Worm (Caenorhabditis elegans) whole organism, L2 larva: ENCODE data around the gene sma-2.
A peak's percentile ranks its signal among the peaks of the same experiment; 100 is the strongest.

Experiments
- C34F6.9 ChIP-seq: fragments of 150-350 bp; optimal IDR thresholded peaks from 2 replicates; lab custom pipeline; 2014; ENCODE audit warnings: missing biosample characterization, missing genetic modification characterization
- F13H6.1 ChIP-seq: sonication (generic microtip); optimal IDR thresholded peaks from 2 replicates; lab custom pipeline; 2016; ENCODE audit warnings: missing genetic modification characterization, missing compliant biosample characterization
- Y55F3AM.14 ChIP-seq: fragments of 200-800 bp; sonication (Bioruptor generic); optimal IDR thresholded peaks from 2 replicates; lab custom pipeline; 2018; ENCODE audit warnings: mild to moderate bottlenecking, missing genetic modification characterization, missing compliant biosample characterization
- ZK546.5 ChIP-seq: sonication (generic microtip); optimal IDR thresholded peaks from 2 replicates; lab custom pipeline; 2017; ENCODE audit warnings: missing biosample characterization, missing genetic modification characterization
- aly-2 ChIP-seq: fragments of 150-350 bp; optimal IDR thresholded peaks from 2 replicates; lab custom pipeline; 2014; ENCODE audit warnings: missing biosample characterization, missing genetic modification characterization
- ama-1 ChIP-seq: fragments of 150-350 bp; optimal IDR thresholded peaks from 2 replicates; lab custom pipeline; 2018; ENCODE audit warnings: inconsistent platforms
- blmp-1 ChIP-seq: sonication (generic microtip); optimal IDR thresholded peaks from 2 replicates; lab custom pipeline; 2017; ENCODE audit warnings: missing genetic modification characterization, mild to moderate bottlenecking, missing compliant biosample characterization, antibody characterized with exemption, moderate library complexity; ENCODE audit not compliant: insufficient read depth
- crh-2 ChIP-seq: sonication (generic microtip); optimal IDR thresholded peaks from 2 replicates; lab custom pipeline; 2017; ENCODE audit warnings: missing biosample characterization, missing genetic modification characterization
- dmd-4 ChIP-seq: sonication (generic microtip); optimal IDR thresholded peaks from 2 replicates; lab custom pipeline; 2017; ENCODE audit warnings: missing biosample characterization, missing genetic modification characterization
- fos-1 ChIP-seq: fragments of 150-350 bp; optimal IDR thresholded peaks from 2 replicates; lab custom pipeline; 2014; ENCODE audit warnings: missing biosample characterization, missing genetic modification characterization
- gmeb-1 ChIP-seq: fragments of 150-350 bp; optimal IDR thresholded peaks from 2 replicates; lab custom pipeline; 2014; ENCODE audit warnings: missing biosample characterization, missing genetic modification characterization
- lin-39 ChIP-seq: fragments of 150-350 bp; optimal IDR thresholded peaks from 2 replicates; lab custom pipeline; 2014; ENCODE audit warnings: missing biosample characterization, missing genetic modification reagents, missing genetic modification characterization
- lsy-2 ChIP-seq, 2 experiments: fragments of 150-350 bp in 1 of 2; sonication (generic microtip) in 1 of 2; optimal IDR thresholded peaks; 2 replicates each; lab custom pipeline; 2014 to 2017; ENCODE audit warnings: missing biosample characterization in 2 of 2, missing genetic modification characterization in 2 of 2
- mbf-1 ChIP-seq: sonication (generic microtip); optimal IDR thresholded peaks from 2 replicates; lab custom pipeline; 2017; ENCODE audit warnings: missing biosample characterization, missing genetic modification characterization
- mdl-1 ChIP-seq, 2 experiments: fragments of 150-350 bp in 1 of 2; sonication (generic microtip) in 1 of 2; optimal IDR thresholded peaks; 2 replicates each; lab custom pipeline; 2017; ENCODE audit warnings: missing biosample characterization in 2 of 2, missing genetic modification characterization in 2 of 2
- nhr-10 ChIP-seq: sonication (generic microtip); optimal IDR thresholded peaks from 2 replicates; lab custom pipeline; 2017; ENCODE audit warnings: missing biosample characterization, missing genetic modification characterization
- nhr-129 ChIP-seq: fragments of 150-350 bp; optimal IDR thresholded peaks from 2 replicates; lab custom pipeline; 2014; ENCODE audit warnings: missing biosample characterization, missing genetic modification characterization
- nhr-21 ChIP-seq: fragments of 150-350 bp; optimal IDR thresholded peaks from 2 replicates; lab custom pipeline; 2014; ENCODE audit warnings: missing biosample characterization, missing genetic modification characterization
- nhr-23 ChIP-seq: fragments of 150-350 bp; optimal IDR thresholded peaks from 2 replicates; lab custom pipeline; 2014; ENCODE audit warnings: missing biosample characterization, missing genetic modification reagents, missing genetic modification characterization
- nhr-25 ChIP-seq: fragments of 150-350 bp; sonication (generic microtip); optimal IDR thresholded peaks from 3 replicates; lab custom pipeline; 2014; ENCODE audit warnings: missing biosample characterization, missing genetic modification characterization
- nhr-6 ChIP-seq: fragments of 150-350 bp; optimal IDR thresholded peaks from 2 replicates; lab custom pipeline; 2014; ENCODE audit warnings: missing biosample characterization, missing genetic modification characterization
- peb-1 ChIP-seq: fragments of 150-350 bp; optimal IDR thresholded peaks from 2 replicates; lab custom pipeline; 2014; ENCODE audit warnings: missing biosample characterization, missing genetic modification characterization
- sem-4 ChIP-seq: fragments of 150-350 bp; optimal IDR thresholded peaks from 2 replicates; lab custom pipeline; 2014; ENCODE audit warnings: missing biosample characterization, missing genetic modification reagents, missing genetic modification characterization
- skn-1 ChIP-seq: sonication (generic microtip); optimal IDR thresholded peaks from 2 replicates; lab custom pipeline; 2017; ENCODE audit warnings: missing biosample characterization, missing genetic modification characterization
- sma-3 ChIP-seq: sonication (generic microtip); optimal IDR thresholded peaks from 2 replicates; lab custom pipeline; 2016; ENCODE audit warnings: missing genetic modification reagents, missing genetic modification characterization, missing compliant biosample characterization
- sma-9 ChIP-seq, 2 experiments: fragments of 150-350 bp in 1 of 2; sonication (generic microtip) in 1 of 2; optimal IDR thresholded peaks; 2 replicates each; lab custom pipeline; 2014 to 2016; ENCODE audit warnings: missing genetic modification characterization in 2 of 2, mild to moderate bottlenecking in 1 of 2, missing biosample characterization in 1 of 2, missing compliant biosample characterization in 1 of 2, missing genetic modification reagents in 1 of 2, moderate library complexity in 1 of 2
- snpc-4 ChIP-seq: fragments of 150-350 bp; optimal IDR thresholded peaks from 2 replicates; lab custom pipeline; 2014; ENCODE audit warnings: missing biosample characterization, missing genetic modification characterization
- unc-55 ChIP-seq: fragments of 150-350 bp; sonication (generic microtip); optimal IDR thresholded peaks from 3 replicates; lab custom pipeline; 2014; ENCODE audit warnings: missing biosample characterization, missing genetic modification reagents, missing genetic modification characterization
- unc-62 ChIP-seq: fragments of 150-350 bp; optimal IDR thresholded peaks from 2 replicates; lab custom pipeline; 2014; ENCODE audit warnings: missing biosample characterization, missing genetic modification reagents, missing genetic modification characterization
- zag-1 ChIP-seq: fragments of 150-350 bp; optimal IDR thresholded peaks from 2 replicates; lab custom pipeline; 2014; ENCODE audit warnings: missing biosample characterization, missing genetic modification characterization
- ztf-11 ChIP-seq: sonication (generic microtip); optimal IDR thresholded peaks from 2 replicates; lab custom pipeline; 2017; ENCODE audit warnings: missing biosample characterization, missing genetic modification characterization
- ztf-4 ChIP-seq: fragments of 150-350 bp; optimal IDR thresholded peaks from 2 replicates; lab custom pipeline; 2014; ENCODE audit warnings: missing biosample characterization, missing genetic modification characterization

sma-2 gene

DNA sequence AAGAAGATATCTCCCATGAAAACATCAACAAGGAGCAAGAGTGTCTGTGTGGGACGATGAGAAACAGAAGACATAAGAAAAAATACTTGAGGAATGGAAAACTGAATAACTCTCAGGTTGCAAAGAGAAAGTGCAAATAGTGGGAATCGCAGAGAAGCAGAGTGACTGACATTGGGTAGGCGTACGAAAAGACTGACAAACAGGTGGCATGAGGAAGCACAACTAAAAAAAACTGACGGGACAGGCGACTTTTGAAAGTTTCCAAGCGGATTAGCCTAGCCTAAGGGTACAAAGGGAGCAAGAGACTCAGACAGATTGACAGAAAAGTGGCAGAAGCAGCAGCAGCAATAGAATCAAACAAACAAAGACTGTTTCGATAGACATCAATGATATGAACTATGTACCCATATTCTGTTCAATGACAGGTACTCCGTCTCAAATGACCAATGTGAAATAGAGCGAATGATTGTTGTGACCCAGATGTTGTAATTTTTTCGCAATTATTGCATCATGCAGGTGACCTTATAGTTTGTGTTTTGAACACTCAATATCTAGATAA lies 15.1 kb upstream of the sma-2 start:
- TF ChIP-seq fos-1 (tag; lab: Kevin White, UChicago) (peak; percentile 26), sma-9 (GFP tag; optimal IDR thresholded peaks at IDR 0.05; lab: Kevin White, UChicago) (peak; percentile 70), sma-9 (tag; optimal IDR thresholded peaks at IDR 0.05; lab: Kevin White, UChicago) (no peak), ztf-4 (peak; percentile 57), nhr-6 (tag; lab: Kevin White, UChicago) (peak; percentile 32), nhr-10 (tag; lab: Kevin White, UChicago) (no peak), unc-55 (GFP tag; lab: Kevin White, UChicago) (peak; percentile 35), mbf-1 (tag; lab: Kevin White, UChicago) (no peak), lsy-2 (tag; optimal IDR thresholded peaks at IDR 0.05; lab: Kevin White, UChicago) (peak in 1 of 2 experiments; percentile 32), nhr-129 (tag; lab: Kevin White, UChicago) (peak; percentile 98), F13H6.1 (tag; lab: Kevin White, UChicago) (peak; percentile 86), skn-1 (tag; lab: Kevin White, UChicago) (no peak), C34F6.9 (tag; lab: Kevin White, UChicago) (peak; percentile 34), blmp-1 (tag; lab: Kevin White, UChicago) (peak; percentile 32), zag-1 (tag; lab: Kevin White, UChicago) (no peak), crh-2 (peak; percentile 40), Y55F3AM.14 (GFP tag; lab: Kevin White, UChicago) (no peak), ZK546.5 (tag; lab: Kevin White, UChicago) (no peak), nhr-25 (tag; lab: Kevin White, UChicago) (peak; percentile 61), gmeb-1 (tag; lab: Kevin White, UChicago) (no peak)

- TF ChIP-seq unc-62 (GFP tag; lab: Kevin White, UChicago), result no peak
- no peak for TF ChIP-seq dmd-4
- no peak for TF ChIP-seq nhr-129 (tag; lab: Kevin White, UChicago)
- peak; percentile 12 for TF ChIP-seq C34F6.9 (tag; lab: Kevin White, UChicago)
- TF ChIP-seq, all 48 proteins: peak for 1
Measured at ce11 chrIII:8737391-8737790, 12.1 kb upstream of the sma-2 start.

DNA sequence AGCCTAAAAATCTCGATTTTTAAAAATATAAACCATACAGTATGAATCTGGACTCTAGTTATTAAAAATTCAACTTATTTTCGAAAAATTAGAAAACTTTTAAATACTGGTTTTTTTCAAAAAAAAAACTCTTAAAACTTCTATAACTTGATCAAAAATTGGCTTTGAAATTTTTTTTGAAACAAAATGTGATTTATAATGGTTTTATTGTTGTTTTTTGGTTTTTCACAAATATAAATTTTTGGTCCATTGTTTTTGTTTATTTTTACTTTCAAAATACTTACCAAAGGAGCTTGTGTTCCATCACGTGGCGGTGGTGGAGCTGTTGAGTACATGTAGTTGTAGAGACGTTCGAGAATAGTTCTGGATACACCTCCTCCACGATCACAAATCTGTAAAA lies 11.2 kb upstream of the sma-2 start:
- TF ChIP-seq fos-1 (tag; lab: Kevin White, UChicago) (no peak), peb-1 (tag; lab: Kevin White, UChicago) (no peak), nhr-10 (tag; lab: Kevin White, UChicago) (no peak), zag-1 (tag; lab: Kevin White, UChicago) (no peak), snpc-4 (tag; lab: Kevin White, UChicago) (no peak), nhr-25 (tag; lab: Kevin White, UChicago) (no peak), C34F6.9 (tag; lab: Kevin White, UChicago) (no peak), unc-62 (GFP tag; lab: Kevin White, UChicago) (no peak), ama-1 (lab: Kevin White, UChicago) (no peak)

DNA sequence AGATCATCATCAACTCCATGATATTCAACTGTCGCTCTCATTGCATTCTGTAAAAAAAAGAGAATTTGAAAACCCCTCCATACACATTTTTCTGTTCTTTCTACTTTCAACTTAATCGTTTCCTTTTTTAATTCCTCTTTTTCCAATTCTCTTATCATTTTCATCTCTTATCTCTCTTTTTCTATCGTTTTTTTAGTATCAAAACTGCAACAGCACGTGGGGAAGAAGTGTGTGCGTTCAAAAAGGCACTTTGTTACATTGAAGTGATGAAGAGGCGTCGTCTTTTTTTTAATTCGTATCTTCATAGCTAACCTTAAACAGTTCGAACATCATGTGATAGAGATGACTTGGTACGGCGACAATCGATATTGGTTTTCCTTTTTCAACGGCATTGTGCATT lies 10.4 kb upstream of the sma-2 start:
- TF ChIP-seq mdl-1 (tag; optimal IDR thresholded peaks at IDR 0.05; lab: Kevin White, UChicago) (peak; percentile 46 to 78), crh-2 (peak; percentile 84), sma-9 (GFP tag; optimal IDR thresholded peaks at IDR 0.05; lab: Kevin White, UChicago) (peak; percentile 95), sma-9 (tag; optimal IDR thresholded peaks at IDR 0.05; lab: Kevin White, UChicago) (no peak), F13H6.1 (tag; lab: Kevin White, UChicago) (peak; percentile 54), lin-39 (tag; lab: Kevin White, UChicago) (no peak), ztf-11 (no peak), nhr-23 (tag; lab: Kevin White, UChicago) (no peak), nhr-10 (tag; lab: Kevin White, UChicago) (no peak), sem-4 (peak; percentile 23), lsy-2 (tag; optimal IDR thresholded peaks at IDR 0.05; lab: Kevin White, UChicago) (peak in 1 of 2 experiments; percentile 32), nhr-129 (tag; lab: Kevin White, UChicago) (peak; percentile 37), aly-2 (no peak), fos-1 (tag; lab: Kevin White, UChicago) (peak; percentile 95), gmeb-1 (tag; lab: Kevin White, UChicago) (peak; percentile 73), blmp-1 (tag; lab: Kevin White, UChicago) (peak; percentile 47), sma-3 (GFP tag; lab: Kevin White, UChicago) (peak; percentile 79), nhr-25 (tag; lab: Kevin White, UChicago) (peak; percentile 88), nhr-21 (peak; percentile 75)
